Fruit fly (Drosophila melanogaster) whole organism, pupa: ENCODE results near the gene Pdfr.
A peak's percentile ranks its signal among the peaks of the same experiment; 100 is the strongest.
"Not testable (repeated sequence)": the region's sequence is repeated elsewhere in the genome, so short reads cannot be mapped to it uniquely, and the experiment has no call there.

ENCODE experiments used
- CG10348 ChIP-seq: fragments of 200-800 bp; sonication (Bioruptor generic); IDR thresholded peaks from 2 replicates; pipeline ENCODE4 v1.3.6; 2022; ENCODE audit warnings: missing biosample characterization, missing genetic modification characterization
- CG12605 ChIP-seq: fragments of 200-800 bp; sonication (Bioruptor generic); IDR thresholded peaks from 2 replicates; pipeline ENCODE4 v1.3.6; 2022; ENCODE audit warnings: missing biosample characterization, missing genetic modification characterization
- CG13204 ChIP-seq: fragments of 200-800 bp; sonication (Bioruptor generic); optimal IDR thresholded peaks from 2 replicates; lab custom pipeline; 2018; ENCODE audit warnings: missing biosample characterization, mild to moderate bottlenecking, missing genetic modification characterization, moderate library complexity
- CG14655 ChIP-seq: fragments of 200-800 bp; sonication (Bioruptor generic); optimal IDR thresholded peaks from 3 replicates; lab custom pipeline; 2017; ENCODE audit warnings: mild to moderate bottlenecking, missing biosample characterization, missing genetic modification reagents, missing genetic modification characterization
- CG15710 ChIP-seq: fragments of 200-800 bp; sonication (Bioruptor generic); optimal IDR thresholded peaks from 2 replicates; lab custom pipeline; 2018; ENCODE audit warnings: missing biosample characterization, mild to moderate bottlenecking, missing genetic modification characterization, moderate library complexity
- CG17806 ChIP-seq: fragments of 200-800 bp; sonication (Bioruptor generic); optimal IDR thresholded peaks from 2 replicates; lab custom pipeline; 2018; ENCODE audit warnings: missing biosample characterization, mild to moderate bottlenecking, missing genetic modification characterization, moderate library complexity
- CG32121 ChIP-seq: fragments of 200-800 bp; sonication (Bioruptor generic); IDR thresholded peaks from 2 replicates; pipeline ENCODE4 v1.3.6; 2022; ENCODE audit warnings: missing biosample characterization, missing genetic modification characterization
- CG34367 ChIP-seq: fragments of 200-800 bp; sonication (Bioruptor generic); optimal IDR thresholded peaks from 2 replicates; lab custom pipeline; 2018; ENCODE audit warnings: missing biosample characterization, mild to moderate bottlenecking, missing genetic modification characterization
- CG4496 ChIP-seq: fragments of 200-800 bp; sonication (Bioruptor generic); IDR thresholded peaks from 3 replicates; pipeline ENCODE4 v1.3.6; 2022; ENCODE audit warnings: missing biosample characterization, missing genetic modification characterization
- CG8159 ChIP-seq: fragments of 200-800 bp; sonication (Bioruptor generic); optimal IDR thresholded peaks from 3 replicates; lab custom pipeline; 2018; ENCODE audit warnings: missing biosample characterization, mild to moderate bottlenecking, missing genetic modification characterization, moderate library complexity
- CG8301 ChIP-seq: fragments of 200-800 bp; sonication (Bioruptor generic); optimal IDR thresholded peaks from 2 replicates; lab custom pipeline; 2018; ENCODE audit warnings: missing biosample characterization, mild to moderate bottlenecking, missing genetic modification characterization
- CG9948 ChIP-seq: fragments of 200-800 bp; sonication (Bioruptor generic); optimal IDR thresholded peaks from 2 replicates; lab custom pipeline; 2018; ENCODE audit warnings: missing biosample characterization, mild to moderate bottlenecking, missing genetic modification characterization, moderate library complexity
- D1 ChIP-seq: fragments of 200-800 bp; sonication (Bioruptor generic); optimal IDR thresholded peaks from 2 replicates; lab custom pipeline; 2018; ENCODE audit warnings: missing biosample characterization, mild to moderate bottlenecking, missing genetic modification characterization, moderate library complexity
- EcR ChIP-seq: fragments of 200-800 bp; sonication (Bioruptor generic); optimal IDR thresholded peaks from 3 replicates; lab custom pipeline; 2019; ENCODE audit warnings: missing biosample characterization, missing genetic modification characterization, mild to moderate bottlenecking, moderate library complexity, missing genetic modification reagents
- Ets98B ChIP-seq: fragments of 200-800 bp; sonication (Bioruptor generic); IDR thresholded peaks from 2 replicates; pipeline ENCODE4 v1.3.6; 2022; ENCODE audit warnings: missing biosample characterization, missing genetic modification characterization
- Pif1A ChIP-seq: fragments of 200-800 bp; sonication (Bioruptor generic); optimal IDR thresholded peaks from 3 replicates; lab custom pipeline; 2016; ENCODE audit warnings: missing biosample characterization, missing genetic modification characterization
- Pif1B ChIP-seq: fragments of 200-800 bp; sonication (Bioruptor generic); optimal IDR thresholded peaks from 3 replicates; lab custom pipeline; 2016; ENCODE audit warnings: missing biosample characterization, missing genetic modification characterization
- Snoo ChIP-seq: fragments of 200-800 bp; sonication (Bioruptor generic); optimal IDR thresholded peaks from 3 replicates; lab custom pipeline; 2017; ENCODE audit warnings: missing biosample characterization, mild to moderate bottlenecking, missing genetic modification characterization, inconsistent platforms
- fd96Ca ChIP-seq: fragments of 200-800 bp; sonication (Bioruptor generic); IDR thresholded peaks from 3 replicates; pipeline ENCODE4 v1.3.6; 2022; ENCODE audit warnings: missing biosample characterization, missing genetic modification characterization
- gl ChIP-seq: fragments of 200-800 bp; sonication (Bioruptor generic); optimal IDR thresholded peaks from 2 replicates; lab custom pipeline; 2018; ENCODE audit warnings: missing biosample characterization, mild to moderate bottlenecking, missing genetic modification characterization
- rn ChIP-seq: fragments of 200-800 bp; sonication (Bioruptor generic); IDR thresholded peaks from 2 replicates; pipeline ENCODE4 v1.3.6; 2022; ENCODE audit warnings: missing biosample characterization, missing genetic modification characterization

The Pdfr gene

dm6 chrX:2608470-2609157 is 56.6 kb downstream of the Pdfr start, which contains the start of gene Smyd3:
Gene Smyd3, minus strand, starts transcription at chrX:2608876.
- TF ChIP-seq Pif1B (peak; percentile 87), CG8301 (tag; lab: Kevin White, UChicago) (peak; percentile 74), Pif1A (no peak), rn (peak; percentile 64), CG34367 (tag; lab: Kevin White, UChicago) (peak; percentile 47), CG14655 (GFP tag; lab: Kevin White, UChicago) (no peak), Snoo (tag; lab: Kevin White, UChicago) (peak; percentile 71), CG8159 (tag; lab: Kevin White, UChicago) (peak; percentile 72), CG32121 (GFP tag; lab: Robert Waterston, UW) (peak; percentile 79), Ets98B (GFP tag; lab: Robert Waterston, UW) (peak; percentile 89), CG13204 (no peak), CG17806 (tag; lab: Kevin White, UChicago) (peak; percentile 75), fd96Ca (GFP tag; lab: Robert Waterston, UW) (peak; percentile 80), CG9948 (tag; lab: Kevin White, UChicago) (peak; percentile 53), D1 (tag; lab: Kevin White, UChicago) (no peak), CG10348 (GFP tag; lab: Robert Waterston, UW) (no peak), EcR (GFP tag; lab: Kevin White, UChicago) (no peak), CG4496 (GFP tag; lab: Robert Waterston, UW) (peak; percentile 91), CG12605 (GFP tag; lab: Robert Waterston, UW) (peak; percentile 72), gl (tag; lab: Kevin White, UChicago) (peak; percentile 51), CG15710 (peak; percentile 68)

dm6 chrX:2610236-2610635 is 58.2 kb downstream of the Pdfr start, which contains the start of gene eIF3g1:
Gene eIF3g1, minus strand, starts transcription at chrX:2610336.
- not testable (repeated sequence) for TF ChIP-seq CG32121 (GFP tag; lab: Robert Waterston, UW); CG8301 (tag; lab: Kevin White, UChicago); Pif1B

- no peak for TF ChIP-seq CG8159 (tag; lab: Kevin White, UChicago)
- TF ChIP-seq rn = no peak
- no peak for TF ChIP-seq CG34367 (tag; lab: Kevin White, UChicago)
- TF ChIP-seq CG9948 (tag; lab: Kevin White, UChicago) = no peak
- no peak for TF ChIP-seq Pif1A
- TF ChIP-seq CG8301 (tag; lab: Kevin White, UChicago) = no peak
- no peak for TF ChIP-seq CG4496 (GFP tag; lab: Robert Waterston, UW)
- no peak for TF ChIP-seq gl (tag; lab: Kevin White, UChicago)
- TF ChIP-seq CG15710 = no peak
- no peak for TF ChIP-seq CG10348 (GFP tag; lab: Robert Waterston, UW)
- TF ChIP-seq Ets98B (GFP tag; lab: Robert Waterston, UW) = no peak
- no peak for TF ChIP-seq Pif1B
- TF ChIP-seq CG13204 = no peak
- TF ChIP-seq CG12605 (GFP tag; lab: Robert Waterston, UW) = no peak
- no peak for TF ChIP-seq EcR (GFP tag; lab: Kevin White, UChicago)
Measured at dm6 chrX:2617417-2617816, 65.4 kb downstream of the Pdfr start.

dm6 chrX:2619651-2620050 is 67.6 kb downstream of the Pdfr start, which contains the start of the genes Tsp3A and Seipin:
Gene Tsp3A, minus strand, starts transcription at chrX:2619738.
Gene Seipin, plus strand, starts transcription at chrX:2619799.
- TF ChIP-seq Ets98B (GFP tag; lab: Robert Waterston, UW) (peak; percentile 90), CG12605 (GFP tag; lab: Robert Waterston, UW) (peak; percentile 90), CG15710 (peak; percentile 72), CG13204 (peak; percentile 54), CG14655 (GFP tag; lab: Kevin White, UChicago) (no peak), Snoo (tag; lab: Kevin White, UChicago) (peak; percentile 79), Pif1B (peak; percentile 87), CG10348 (GFP tag; lab: Robert Waterston, UW) (0 out of 2 replicates have a peak, but pooled peaks have one; percentile 28), EcR (GFP tag; lab: Kevin White, UChicago) (peak; percentile 16), CG32121 (GFP tag; lab: Robert Waterston, UW) (peak; percentile 83), rn (0 out of 2 replicates have a peak, but pooled peaks have one; percentile 32), gl (tag; lab: Kevin White, UChicago) (peak; percentile 89), D1 (tag; lab: Kevin White, UChicago) (no peak), CG8301 (tag; lab: Kevin White, UChicago) (peak; percentile 86), CG17806 (tag; lab: Kevin White, UChicago) (peak; percentile 78), CG8159 (tag; lab: Kevin White, UChicago) (peak; percentile 75), CG9948 (tag; lab: Kevin White, UChicago) (peak; percentile 57), fd96Ca (GFP tag; lab: Robert Waterston, UW) (peak; percentile 93), Pif1A (no peak), CG4496 (GFP tag; lab: Robert Waterston, UW) (peak; percentile 96), CG34367 (tag; lab: Kevin White, UChicago) (peak; percentile 67)
- TF ChIP-seq, all 21 proteins: peak for 18

dm6 chrX:2624525-2625006 is 72.6 kb downstream of the Pdfr start, which contains the start of the genes brv3 and Pi4KIIIalpha:
Gene brv3, minus strand, starts transcription at chrX:2624575.
Gene Pi4KIIIalpha, plus strand, starts transcription at chrX:2624804.
- TF ChIP-seq D1 (tag; lab: Kevin White, UChicago) (no peak), CG4496 (GFP tag; lab: Robert Waterston, UW) (0 out of 3 replicates have a peak, but pooled peaks have one; percentile 24)
